Worm (Caenorhabditis elegans): ENCODE results near the gene glb-1.

DNA sequence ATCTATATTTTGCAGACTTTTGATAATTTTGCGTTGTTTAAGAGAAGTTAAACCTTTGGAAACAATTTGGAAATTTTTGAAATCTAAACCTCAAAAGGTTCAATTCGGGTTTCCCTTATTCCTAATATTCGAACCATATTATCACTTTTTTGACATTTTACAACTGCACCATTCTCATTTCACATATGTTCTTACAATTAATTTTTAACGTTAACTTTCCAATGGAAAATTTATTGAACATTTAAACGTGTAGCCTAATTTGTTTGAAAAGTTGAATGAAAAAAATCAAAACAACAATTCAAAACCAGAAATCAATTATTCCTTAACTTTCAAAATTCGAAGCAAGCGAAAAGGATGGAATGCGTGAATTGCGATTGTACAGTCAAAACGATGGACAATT, 847 bp upstream of the glb-1 start, which contains the start of gene ZK637.12:
- no peak for TF ChIP-seq nhr-237 (tag; optimal IDR thresholded peaks at IDR 0.05)
- no peak for TF ChIP-seq pha-4 (GFP tag; IDR thresholded peaks at IDR 0.05)
- TF ChIP-seq pha-4 (tag; optimal IDR thresholded peaks at IDR 0.05) = no peak
- no peak for TF ChIP-seq ceh-44 (GFP tag; IDR thresholded peaks at IDR 0.05)
- TF ChIP-seq lim-7 (GFP tag; IDR thresholded peaks at IDR 0.05) = no peak
- no peak for TF ChIP-seq snpc-4 (tag; optimal IDR thresholded peaks at IDR 0.05)
- TF ChIP-seq zip-11 (GFP tag; IDR thresholded peaks at IDR 0.05) = no peak
- TF ChIP-seq madf-5 (GFP tag; IDR thresholded peaks at IDR 0.05) = no peak
- no peak for TF ChIP-seq unc-62 (GFP tag; optimal IDR thresholded peaks at IDR 0.05 in 1 of 2)
- TF ChIP-seq unc-62 (tag; optimal IDR thresholded peaks at IDR 0.05) = no peak
- TF ChIP-seq zfp-2 (tag; optimal IDR thresholded peaks at IDR 0.05) = no peak
- no peak for TF ChIP-seq ztf-7 (tag; optimal IDR thresholded peaks at IDR 0.05)
